Worm (Caenorhabditis elegans): ENCODE data around the gene F23D12.4.

F23D12.4 gene

DNA sequence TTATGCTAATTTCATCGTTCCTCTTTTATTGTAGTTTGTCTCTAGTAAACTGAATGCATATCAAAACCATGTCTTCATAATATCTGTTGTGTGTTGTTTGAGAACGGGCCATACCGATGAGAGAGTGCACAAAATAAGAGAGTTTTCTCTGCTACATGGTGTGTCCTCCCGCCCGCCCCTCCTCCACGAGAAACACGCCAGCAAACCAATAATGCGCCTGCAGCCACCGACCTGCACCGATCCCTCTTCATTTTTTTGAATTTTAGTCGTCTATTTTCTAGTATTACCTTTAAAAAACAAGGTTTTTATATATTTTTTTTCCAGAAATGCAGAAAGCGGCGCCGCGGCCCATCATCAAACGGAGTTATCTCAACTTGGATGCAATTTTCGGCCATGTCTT is 35.4 kb downstream of the F23D12.4 start, which contains the start of gene gfi-3 (continued):
- TF ChIP-seq hpl-2 (GFP tag; optimal IDR thresholded peaks at IDR 0.05) (peak; percentile 69), mdl-1 (tag; optimal IDR thresholded peaks at IDR 0.05) (peak in 1 of 2 experiments; percentile 63), dsc-1 (tag; optimal IDR thresholded peaks at IDR 0.05) (peak; percentile 83), snpc-4 (tag; optimal IDR thresholded peaks at IDR 0.05) (peak; percentile 89), ceh-90 (tag; optimal IDR thresholded peaks at IDR 0.05) (no peak), pax-3 (tag; optimal IDR thresholded peaks at IDR 0.05) (peak; percentile 49), nhr-77 (tag; optimal IDR thresholded peaks at IDR 0.05) (peak; percentile 65), unc-62 (GFP tag; optimal IDR thresholded peaks at IDR 0.05) (no peak), C16A3.4 (tag; optimal IDR thresholded peaks at IDR 0.05) (peak; percentile 76), aha-1 (tag; optimal IDR thresholded peaks at IDR 0.05) (peak; percentile 42), lsy-2 (tag; optimal IDR thresholded peaks at IDR 0.05) (peak; percentile 79 to 86), mef-2 (tag; optimal IDR thresholded peaks at IDR 0.05) (no peak), C34B4.2 (tag; optimal IDR thresholded peaks at IDR 0.05) (no peak), nhr-11 (tag; optimal IDR thresholded peaks at IDR 0.05) (peak; percentile 15), ztf-4 (tag; optimal IDR thresholded peaks at IDR 0.05) (peak; percentile 57), nhr-19 (GFP tag; conservative IDR thresholded peaks at IDR 0.05) (peak; percentile 90), tbx-2 (tag; optimal IDR thresholded peaks at IDR 0.05) (peak; percentile 89), ceh-88 (GFP tag; IDR thresholded peaks at IDR 0.05) (0 out of 2 replicates have a peak, but pooled peaks have one; percentile 14), nhr-28 (tag; optimal IDR thresholded peaks at IDR 0.05) (no peak), unc-86 (tag; optimal IDR thresholded peaks at IDR 0.05) (peak; percentile 73), jun-1 (tag; optimal IDR thresholded peaks at IDR 0.05) (peak; percentile 71), ceh-82 (tag; optimal IDR thresholded peaks at IDR 0.05) (peak; percentile 73 to 80 (median 79)), nhr-71 (tag; optimal IDR thresholded peaks at IDR 0.05) (peak; percentile 93), xbp-1 (tag; optimal IDR thresholded peaks at IDR 0.05) (peak; percentile 81), fkh-4 (tag; optimal IDR thresholded peaks at IDR 0.05; ENCODE audit: borderline replicate concordance) (peak; percentile 17), nhr-90 (tag; optimal IDR thresholded peaks at IDR 0.05; ENCODE audit: poor library complexity) (peak; percentile 88), skn-1 (tag; optimal IDR thresholded peaks at IDR 0.05) (peak; percentile 60), elt-2 (tag; optimal IDR thresholded peaks at IDR 0.05) (peak; percentile 45), unc-130 (tag; optimal IDR thresholded peaks at IDR 0.05) (peak; percentile 51), nhr-84 (tag; optimal IDR thresholded peaks at IDR 0.05) (no peak), mab-9 (GFP tag; IDR thresholded peaks at IDR 0.05) (peak; percentile 54; the same call in 1 of the 2 replicates), pag-3 (tag; optimal IDR thresholded peaks at IDR 0.05; ENCODE audit: borderline replicate concordance, insufficient read depth) (no peak), egl-27 (tag; optimal IDR thresholded peaks at IDR 0.05) (no peak), ztf-11 (tag; optimal IDR thresholded peaks at IDR 0.05) (peak in 1 of 2 experiments; percentile 71), nhr-47 (tag; optimal IDR thresholded peaks at IDR 0.05) (peak; percentile 89), zip-4 (GFP tag; optimal IDR thresholded peaks at IDR 0.05) (peak; percentile 51), fkh-8 (tag; optimal IDR thresholded peaks at IDR 0.05) (peak; percentile 49), efl-3 (GFP tag; optimal IDR thresholded peaks at IDR 0.05) (no peak)

DNA sequence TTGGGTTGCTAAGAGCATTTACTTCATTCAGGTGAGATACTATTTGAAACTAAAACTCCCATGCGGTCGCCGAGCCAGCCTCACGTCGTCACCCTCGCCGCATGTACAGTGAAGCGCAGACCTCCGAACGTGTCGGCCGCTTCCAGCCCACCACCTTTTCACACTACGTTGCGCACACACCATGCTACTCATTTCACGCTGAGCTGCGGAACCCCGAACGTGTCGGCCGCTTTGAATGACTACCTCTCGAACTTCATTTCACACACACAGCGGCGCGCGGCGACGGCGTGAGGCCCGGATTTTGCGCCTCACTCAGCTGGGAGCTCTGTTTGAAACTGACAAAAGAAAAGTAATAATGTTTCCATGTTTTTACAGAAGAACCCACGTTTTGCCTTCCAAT is 36.8 kb downstream of the F23D12.4 start:
- TF ChIP-seq hlh-4 (tag; optimal IDR thresholded peaks at IDR 0.05) (no peak), lir-3 (tag; optimal IDR thresholded peaks at IDR 0.05; ENCODE audit: poor library complexity) (no peak), mab-9 (GFP tag; IDR thresholded peaks at IDR 0.05) (no peak), lin-39 (tag; optimal IDR thresholded peaks at IDR 0.05) (no peak), snpc-4 (tag; optimal IDR thresholded peaks at IDR 0.05) (peak; percentile 77), ceh-8 (GFP tag; optimal IDR thresholded peaks at IDR 0.05) (no peak)
